Worm (Caenorhabditis elegans) whole organism, L2 larva: ENCODE data around the gene F17C11.11.

Experiments used
- ama-1 ChIP-seq: fragments of 150-350 bp; optimal IDR thresholded peaks from 2 replicates; lab custom pipeline; 2018; ENCODE audit warnings: inconsistent platforms
- mdl-1 ChIP-seq, 2 experiments: fragments of 150-350 bp in 1 of 2; sonication (generic microtip) in 1 of 2; optimal IDR thresholded peaks; 2 replicates each; lab custom pipeline; 2017; ENCODE audit warnings: missing biosample characterization in 2 of 2, missing genetic modification characterization in 2 of 2
- nhr-6 ChIP-seq: fragments of 150-350 bp; optimal IDR thresholded peaks from 2 replicates; lab custom pipeline; 2014; ENCODE audit warnings: missing biosample characterization, missing genetic modification characterization

DNA sequence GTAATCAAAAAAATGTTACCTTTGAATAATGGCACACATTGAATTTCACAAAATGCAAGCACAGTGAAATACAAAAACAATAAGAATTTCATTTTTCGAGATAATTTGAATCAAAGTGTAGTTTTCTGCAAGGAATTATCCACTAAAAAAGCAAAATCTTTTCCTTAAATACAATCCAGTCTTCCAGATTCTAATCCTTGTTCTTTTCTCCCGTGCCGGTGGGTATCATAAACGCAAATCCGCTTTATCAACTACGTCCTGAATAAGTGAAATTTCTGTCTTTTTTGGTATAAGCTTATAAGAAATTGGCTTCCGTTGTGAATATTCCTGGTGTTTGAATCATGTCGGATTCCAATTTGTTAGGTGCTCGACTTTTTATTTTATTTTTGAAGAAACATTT, 50.5 kb downstream of the F17C11.11 start:
- TF ChIP-seq mdl-1 (tag; optimal IDR thresholded peaks at IDR 0.05; lab: Kevin White, UChicago): no peak
- no peak for TF ChIP-seq nhr-6
- no peak for TF ChIP-seq ama-1
